Fruit fly (Drosophila melanogaster) whole organism, embryonic: ENCODE measurements around the gene yps.

Experiments
- Antp ChIP-seq: fragments of 200-800 bp; sonication (Bioruptor generic); optimal IDR thresholded peaks from 3 replicates; lab custom pipeline; 2016; ENCODE audit warnings: missing biosample characterization, missing genetic modification characterization
- CG10366 ChIP-seq: fragments of 200-800 bp; sonication (Bioruptor generic); IDR thresholded peaks from 2 replicates; pipeline ENCODE4 v1.3.6; 2022; ENCODE audit warnings: missing biosample characterization, missing genetic modification characterization
- CG12942 ChIP-seq: fragments of 200-800 bp; sonication (Bioruptor generic); optimal IDR thresholded peaks from 3 replicates; lab custom pipeline; 2016; ENCODE audit warnings: missing biosample characterization, missing genetic modification characterization
- CG13775 ChIP-seq: fragments of 200-800 bp; sonication (Bioruptor generic); optimal IDR thresholded peaks from 3 replicates; lab custom pipeline; 2017; ENCODE audit warnings: missing biosample characterization, mild to moderate bottlenecking, missing genetic modification characterization
- CG15011 ChIP-seq: fragments of 200-800 bp; sonication (Bioruptor generic); optimal IDR thresholded peaks from 3 replicates; lab custom pipeline; 2018; ENCODE audit warnings: missing biosample characterization, mild to moderate bottlenecking, missing genetic modification characterization
- CG17186 ChIP-seq: fragments of 200-800 bp; sonication (Bioruptor generic); optimal IDR thresholded peaks from 3 replicates; lab custom pipeline; 2017; ENCODE audit warnings: missing biosample characterization, missing genetic modification reagents, missing genetic modification characterization
- CG17359 ChIP-seq: fragments of 200-800 bp; sonication (Bioruptor generic); optimal IDR thresholded peaks from 3 replicates; lab custom pipeline; 2018; ENCODE audit warnings: missing biosample characterization, mild to moderate bottlenecking, missing genetic modification characterization, moderate library complexity
- CG17385 ChIP-seq: fragments of 200-800 bp; sonication (Bioruptor generic); optimal IDR thresholded peaks from 3 replicates; lab custom pipeline; 2018; ENCODE audit warnings: missing biosample characterization, mild to moderate bottlenecking, missing genetic modification characterization
- CG2116 ChIP-seq: fragments of 200-800 bp; sonication (Bioruptor generic); optimal IDR thresholded peaks from 3 replicates; lab custom pipeline; 2018; ENCODE audit warnings: missing biosample characterization, mild to moderate bottlenecking, missing genetic modification characterization
- CG30403 ChIP-seq: fragments of 200-800 bp; sonication (Bioruptor generic); optimal IDR thresholded peaks from 3 replicates; lab custom pipeline; 2016; ENCODE audit warnings: missing biosample characterization, missing genetic modification characterization
- CG30431 ChIP-seq: fragments of 200-800 bp; sonication (Bioruptor generic); optimal IDR thresholded peaks from 2 replicates; lab custom pipeline; 2017; ENCODE audit warnings: missing biosample characterization, missing genetic modification characterization
- CG3163 ChIP-seq: fragments of 200-800 bp; sonication (Bioruptor generic); optimal IDR thresholded peaks from 3 replicates; lab custom pipeline; 2016; ENCODE audit warnings: missing biosample characterization, missing genetic modification characterization
- CG32767 ChIP-seq: fragments of 200-800 bp; sonication (Bioruptor generic); IDR thresholded peaks from 2 replicates; pipeline ENCODE4 v1.3.6; 2022; ENCODE audit warnings: missing biosample characterization, missing genetic modification characterization
- CG3281 ChIP-seq: fragments of 200-800 bp; sonication (Bioruptor generic); optimal IDR thresholded peaks from 3 replicates; lab custom pipeline; 2017; ENCODE audit warnings: missing biosample characterization, mild to moderate bottlenecking, missing genetic modification characterization
- CG34224 ChIP-seq: fragments of 200-800 bp; sonication (Bioruptor generic); IDR thresholded peaks from 3 replicates; pipeline ENCODE4 v1.3.6; 2022; ENCODE audit warnings: missing biosample characterization, missing genetic modification characterization; ENCODE audit not compliant: partially characterized antibody
- CG4820 ChIP-seq: fragments of 200-800 bp; sonication (Bioruptor generic); optimal IDR thresholded peaks from 3 replicates; lab custom pipeline; 2016; ENCODE audit warnings: missing biosample characterization, missing genetic modification characterization
- CG6683 ChIP-seq: fragments of 200-800 bp; sonication (Bioruptor generic); optimal IDR thresholded peaks from 2 replicates; lab custom pipeline; 2017; ENCODE audit warnings: missing biosample characterization, mild to moderate bottlenecking, missing genetic modification characterization, missing genetic modification reagents
- CG7357 ChIP-seq: fragments of 200-800 bp; sonication (Bioruptor generic); IDR thresholded peaks from 3 replicates; pipeline ENCODE4 v1.3.6; 2022; ENCODE audit warnings: missing biosample characterization, missing genetic modification characterization
- CG8290 ChIP-seq, 3 experiments: fragments of 200-800 bp; sonication (Bioruptor generic); optimal IDR thresholded peaks; 2 replicates each; lab custom pipeline; 2016 to 2019; ENCODE audit warnings: missing biosample characterization in 3 of 3, missing genetic modification characterization in 3 of 3, mild to moderate bottlenecking in 2 of 3, moderate library complexity in 1 of 3
- CG9215 ChIP-seq: fragments of 200-800 bp; sonication (Bioruptor generic); IDR thresholded peaks from 2 replicates; pipeline ENCODE4 v1.3.6; 2022; ENCODE audit warnings: missing biosample characterization, missing genetic modification characterization
- CG9609 ChIP-seq: fragments of 200-800 bp; sonication (Bioruptor generic); optimal IDR thresholded peaks from 3 replicates; lab custom pipeline; 2016; ENCODE audit warnings: missing biosample characterization, missing genetic modification characterization
- CG9797 ChIP-seq: fragments of 200-800 bp; sonication (Bioruptor generic); optimal IDR thresholded peaks from 3 replicates; lab custom pipeline; 2018; ENCODE audit warnings: missing biosample characterization, mild to moderate bottlenecking, missing genetic modification characterization
- Chrac-16 ChIP-seq: fragments of 200-800 bp; sonication (Bioruptor generic); optimal IDR thresholded peaks from 3 replicates; lab custom pipeline; 2016; ENCODE audit warnings: missing biosample characterization, missing genetic modification characterization
- Fer3 ChIP-seq: fragments of 200-800 bp; sonication (Bioruptor generic); optimal IDR thresholded peaks from 2 replicates; lab custom pipeline; 2018; ENCODE audit warnings: missing biosample characterization, mild to moderate bottlenecking, missing genetic modification characterization, moderate library complexity
- H15 ChIP-seq: fragments of 200-800 bp; sonication (Bioruptor generic); IDR thresholded peaks from 3 replicates; pipeline ENCODE4 v1.3.6; 2022; ENCODE audit warnings: missing biosample characterization, missing genetic modification characterization
- HmgZ ChIP-seq: fragments of 200-800 bp; sonication (Bioruptor generic); optimal IDR thresholded peaks from 2 replicates; lab custom pipeline; 2018; ENCODE audit warnings: missing biosample characterization, mild to moderate bottlenecking, missing genetic modification characterization
- Hr3 ChIP-seq: fragments of 200-800 bp; sonication (Bioruptor generic); optimal IDR thresholded peaks from 3 replicates; lab custom pipeline; 2016; ENCODE audit warnings: missing biosample characterization, missing genetic modification characterization
- Kr ChIP-seq: fragments of 200-800 bp; sonication (Bioruptor generic); optimal IDR thresholded peaks from 2 replicates; lab custom pipeline; 2017; ENCODE audit warnings: missing biosample characterization, mild to moderate bottlenecking, missing genetic modification characterization
- Max ChIP-seq: fragments of 200-800 bp; sonication (Bioruptor generic); optimal IDR thresholded peaks from 2 replicates; lab custom pipeline; 2016; ENCODE audit warnings: missing biosample characterization, mild to moderate bottlenecking, missing genetic modification characterization
- Mrtf ChIP-seq: fragments of 200-800 bp; sonication (Bioruptor generic); IDR thresholded peaks from 3 replicates; pipeline ENCODE4 v1.3.6; 2022; ENCODE audit warnings: missing biosample characterization, missing genetic modification characterization
- Nf-YC ChIP-seq: fragments of 200-800 bp; optimal IDR thresholded peaks from 3 replicates; lab custom pipeline; 2019; ENCODE audit warnings: missing biosample characterization, mild to moderate bottlenecking, missing genetic modification characterization, moderate library complexity
- Rfx ChIP-seq: fragments of 200-800 bp; sonication (Bioruptor generic); IDR thresholded peaks from 2 replicates; pipeline ENCODE4 v1.3.6; 2022; ENCODE audit warnings: missing biosample characterization, missing genetic modification characterization
- Trl ChIP-seq, 3 experiments: fragments of >200 bp in 2 of 3; fragments of 200-800 bp in 1 of 3; sonication (Bioruptor generic) in 1 of 3; optimal IDR thresholded peaks; 2 replicates in 1 of 3; 3 replicates in 2 of 3; lab custom pipeline; 2016 to 2017; ENCODE audit warnings: missing biosample characterization in 1 of 3, missing genetic modification characterization in 1 of 3
- amos ChIP-seq: fragments of 200-800 bp; sonication (Bioruptor generic); IDR thresholded peaks from 2 replicates; pipeline ENCODE4 v1.3.6; 2022; ENCODE audit warnings: missing biosample characterization, missing genetic modification characterization; ENCODE audit not compliant: partially characterized antibody
- az2 ChIP-seq: fragments of 200-800 bp; sonication (Bioruptor generic); optimal IDR thresholded peaks from 3 replicates; lab custom pipeline; 2016; ENCODE audit warnings: missing biosample characterization, missing genetic modification characterization
- cad ChIP-seq: fragments of >200 bp; optimal IDR thresholded peaks from 2 replicates; lab custom pipeline; 2017; ENCODE audit warnings: missing biosample characterization, missing genetic modification characterization
- dmrt99B ChIP-seq: fragments of 200-800 bp; sonication (Bioruptor generic); optimal IDR thresholded peaks from 2 replicates; lab custom pipeline; 2018; ENCODE audit warnings: missing biosample characterization, mild to moderate bottlenecking, missing genetic modification characterization, moderate library complexity
- dpn ChIP-seq, 2 experiments: fragments of 200-800 bp; sonication (Bioruptor generic); optimal IDR thresholded peaks; 3 replicates each; lab custom pipeline; 2016; ENCODE audit warnings: missing biosample characterization in 2 of 2, missing genetic modification characterization in 2 of 2
- gem ChIP-seq: fragments of 200-800 bp; sonication (Bioruptor generic); optimal IDR thresholded peaks from 2 replicates; lab custom pipeline; 2019; ENCODE audit warnings: missing biosample characterization, mild to moderate bottlenecking, missing genetic modification characterization, moderate library complexity
- hkb ChIP-seq, 2 experiments: fragments of 200-800 bp in 1 of 2; fragments of >200 bp in 1 of 2; sonication (Bioruptor generic) in 1 of 2; IDR thresholded peaks in 1 of 2; optimal IDR thresholded peaks in 1 of 2; 2 replicates each; pipeline versions ENCODE4 v1.3.6 to Lab custom; 2017 to 2022; ENCODE audit warnings: missing biosample characterization in 1 of 2, missing genetic modification characterization in 1 of 2
- ken ChIP-seq: fragments of 200-800 bp; sonication (Bioruptor generic); IDR thresholded peaks from 3 replicates; pipeline ENCODE4 v1.3.6; 2022; ENCODE audit warnings: missing biosample characterization, missing genetic modification characterization
- nom ChIP-seq: fragments of 200-800 bp; sonication (Bioruptor generic); optimal IDR thresholded peaks from 2 replicates; lab custom pipeline; 2017; ENCODE audit warnings: missing biosample characterization, missing genetic modification characterization, mild to moderate bottlenecking, moderate library complexity, missing genetic modification reagents
- org-1 ChIP-seq: fragments of 200-800 bp; sonication (Bioruptor generic); optimal IDR thresholded peaks from 2 replicates; lab custom pipeline; 2017; ENCODE audit warnings: missing biosample characterization, missing genetic modification characterization
- row ChIP-seq: fragments of 200-800 bp; sonication (Bioruptor generic); IDR thresholded peaks from 3 replicates; pipeline ENCODE4 v1.3.6; 2022; ENCODE audit warnings: missing biosample characterization, missing genetic modification characterization
- run ChIP-seq: fragments of 200-800 bp; sonication (Bioruptor generic); optimal IDR thresholded peaks from 3 replicates; lab custom pipeline; 2018; ENCODE audit warnings: missing biosample characterization, mild to moderate bottlenecking, missing genetic modification characterization
- shn ChIP-seq: fragments of 200-800 bp; sonication (Bioruptor generic); optimal IDR thresholded peaks from 3 replicates; lab custom pipeline; 2016; ENCODE audit warnings: missing biosample characterization, missing genetic modification characterization
- usp ChIP-seq: fragments of >200 bp; optimal IDR thresholded peaks from 2 replicates; lab custom pipeline; 2017; ENCODE audit warnings: missing biosample characterization, missing genetic modification characterization

Gene yps

DNA sequence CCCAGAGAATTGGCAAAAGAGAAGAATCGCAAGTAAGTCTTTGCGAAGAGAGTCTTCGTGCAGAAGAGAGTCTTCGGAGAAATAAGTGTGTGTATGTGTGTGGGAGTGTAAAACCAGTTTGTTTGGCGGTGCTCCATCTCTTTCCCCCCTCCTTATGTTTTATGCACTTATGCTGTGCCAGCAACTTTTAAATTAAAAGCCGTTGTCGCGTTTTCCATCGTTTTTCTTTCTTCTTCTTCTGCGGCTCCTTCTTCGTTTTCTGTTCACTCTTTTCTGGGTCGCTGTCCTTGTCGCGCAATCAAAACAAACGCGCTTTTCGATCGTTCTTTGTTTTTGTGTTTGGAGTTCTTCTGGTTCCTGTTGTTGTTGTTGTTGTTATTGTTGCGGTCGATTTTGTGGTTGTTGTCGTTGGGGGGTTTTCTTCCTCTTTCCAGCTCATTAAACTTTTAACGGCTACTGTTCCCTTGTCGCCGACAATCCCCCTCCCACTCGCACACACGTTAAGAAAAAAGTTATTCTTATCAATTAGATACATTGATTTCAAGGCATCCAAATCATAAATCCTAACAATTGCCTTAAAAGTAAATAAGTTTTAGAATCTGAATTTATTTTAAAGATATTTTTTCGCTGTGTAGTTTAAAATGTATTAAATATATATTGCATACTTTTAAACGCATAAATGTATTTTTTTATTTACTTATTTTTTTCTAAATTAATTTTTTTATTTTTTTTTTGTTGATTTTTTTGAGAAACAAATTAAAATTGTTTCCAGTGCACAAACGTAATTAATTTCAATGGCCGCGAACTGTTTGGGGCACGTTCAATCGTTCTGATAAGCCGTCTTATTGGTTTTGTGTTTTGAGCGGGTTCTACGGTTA is 13.6 kb downstream of the yps start (continued):
- TF ChIP-seq Rfx (GFP tag; lab: Robert Waterston, UW) (peak; percentile 68; the same call in 1 of the 2 replicates), Kr (GFP tag; lab: Kevin White, UChicago) (peak; percentile 14), Hr3 (GFP tag; lab: Kevin White, UChicago) (peak; percentile 81), CG3163 (GFP tag; lab: Kevin White, UChicago) (peak; percentile 74), CG9609 (GFP tag; lab: Kevin White, UChicago) (peak; percentile 27), CG34224 (no peak), nom (GFP tag; lab: Kevin White, UChicago) (peak; percentile 23), CG4820 (GFP tag; lab: Kevin White, UChicago) (peak; percentile 60), CG2116 (GFP tag; lab: Kevin White, UChicago) (peak; percentile 30), amos (no peak), hkb (optimal IDR thresholded peaks at IDR 0.05; lab: Kevin White, UChicago) (no peak), hkb (GFP tag; IDR thresholded peaks at IDR 0.05; lab: Robert Waterston, UW) (0 out of 2 replicates have a peak, but pooled peaks have one; percentile 34), dpn (GFP tag; optimal IDR thresholded peaks at IDR 0.05; lab: Kevin White, UChicago) (peak in 1 of 2 experiments; percentile 68), Nf-YC (tag; lab: Kevin White, UChicago) (peak; percentile 67), gem (tag; lab: Kevin White, UChicago) (peak; percentile 94), az2 (GFP tag; lab: Kevin White, UChicago) (peak; percentile 64), CG17385 (GFP tag; lab: Kevin White, UChicago) (peak; percentile 85), CG13775 (GFP tag; lab: Kevin White, UChicago) (peak; percentile 81), Fer3 (tag; lab: Kevin White, UChicago) (peak; percentile 79), CG9797 (GFP tag; lab: Kevin White, UChicago) (no peak), usp (GFP tag; lab: Kevin White, UChicago) (no peak), CG6683 (GFP tag; lab: Kevin White, UChicago) (peak; percentile 71), Mrtf (no peak), Chrac-16 (GFP tag; lab: Kevin White, UChicago) (peak; percentile 78), Trl (optimal IDR thresholded peaks at IDR 0.05; lab: Kevin White, UChicago) (peak; percentile 53 to 75), Trl (GFP tag; optimal IDR thresholded peaks at IDR 0.05; lab: Kevin White, UChicago) (peak; percentile 25), run (peak; percentile 78), cad (GFP tag; lab: Kevin White, UChicago) (no peak), CG12942 (GFP tag; lab: Kevin White, UChicago) (peak; percentile 50), dmrt99B (tag; lab: Kevin White, UChicago) (peak; percentile 89), CG17359 (peak; percentile 88), CG3281 (peak; percentile 64), CG15011 (GFP tag; lab: Kevin White, UChicago) (no peak), org-1 (GFP tag; lab: Kevin White, UChicago) (peak; percentile 49), CG30403 (GFP tag; lab: Kevin White, UChicago) (peak; percentile 62), CG17186 (GFP tag; lab: Kevin White, UChicago) (no peak), Max (peak; percentile 45), CG7357 (GFP tag; lab: Robert Waterston, UW) (peak; percentile 40; the same call in 1 of the 3 replicates), shn (GFP tag; lab: Kevin White, UChicago) (peak; percentile 33), HmgZ (tag; lab: Kevin White, UChicago) (peak; percentile 21), Antp (GFP tag; lab: Kevin White, UChicago) (no peak), CG10366 (GFP tag; lab: Robert Waterston, UW) (peak; percentile 60), CG32767 (GFP tag; lab: Robert Waterston, UW) (peak; percentile 82), CG9215 (GFP tag; lab: Robert Waterston, UW) (no peak), CG8290 (GFP tag; optimal IDR thresholded peaks at IDR 0.05; lab: Kevin White, UChicago) (peak; percentile 48), CG8290 (tag; optimal IDR thresholded peaks at IDR 0.05; lab: Kevin White, UChicago) (no peak), H15 (GFP tag; lab: Robert Waterston, UW) (0 out of 3 replicates have a peak, but pooled peaks have one; percentile 46), ken (GFP tag; lab: Robert Waterston, UW) (peak; percentile 62; the same call in 1 of the 3 replicates), CG30431 (peak; percentile 38), row (GFP tag; lab: Robert Waterston, UW) (peak; percentile 77)
